Fruit fly (Drosophila melanogaster): ENCODE measurements around the gene bowl.
A peak's percentile ranks its signal among the peaks of the same experiment; 100 is the strongest.

Gene bowl

dm6 chr2L:3778157-3779060, 6.9 kb downstream of the bowl start (continued):
- TF ChIP-seq CG7357 (GFP tag; IDR thresholded peaks at IDR 0.05) (no peak), lov (optimal IDR thresholded peaks at IDR 0.05) (no peak), lov (GFP tag; IDR thresholded peaks at IDR 0.05) (0 out of 3 replicates have a peak, but pooled peaks have one; percentile 72), BtbVII (GFP tag; optimal IDR thresholded peaks at IDR 0.05) (no peak), sima (GFP tag; optimal IDR thresholded peaks at IDR 0.05) (no peak), CG6791 (GFP tag; IDR thresholded peaks at IDR 0.05; ENCODE audit: partially characterized antibody) (no peak), CG7786 (GFP tag; optimal IDR thresholded peaks at IDR 0.05) (no peak), CG1832 (GFP tag; optimal IDR thresholded peaks at IDR 0.05) (no peak), jigr1 (GFP tag; IDR thresholded peaks at IDR 0.05) (no peak), CG12104 (GFP tag; optimal IDR thresholded peaks at IDR 0.05) (no peak), dysf (GFP tag; IDR thresholded peaks at IDR 0.05) (peak; percentile 59), gt (GFP tag; IDR thresholded peaks at IDR 0.05) (no peak), bowl (GFP tag; IDR thresholded peaks at IDR 0.05) (peak; percentile 9; the same call in 1 of the 2 replicates)

- TF ChIP-seq CG11456 (GFP tag; IDR thresholded peaks at IDR 0.05) = 0 out of 3 replicates have a peak, but pooled peaks have one; percentile 25
- TF ChIP-seq mirr (GFP tag; optimal IDR thresholded peaks at IDR 0.05) = peak; percentile 82
- peak; percentile 31 for TF ChIP-seq CG12659 (GFP tag; optimal IDR thresholded peaks at IDR 0.05)
- TF ChIP-seq HmgD (GFP tag; optimal IDR thresholded peaks at IDR 0.05) = no peak
- no peak for TF ChIP-seq Ada2b (GFP tag; IDR thresholded peaks at IDR 0.05)
- TF ChIP-seq CG3281 (GFP tag; optimal IDR thresholded peaks at IDR 0.05) = peak; percentile 4
- peak; percentile 44 for TF ChIP-seq Vsx1 (GFP tag; optimal IDR thresholded peaks at IDR 0.05)
- peak; percentile 97 for TF ChIP-seq exex (tag; optimal IDR thresholded peaks at IDR 0.05)
- peak; percentile 45 for TF ChIP-seq CG12104 (GFP tag; optimal IDR thresholded peaks at IDR 0.05)
- no peak for TF ChIP-seq CG8290 (GFP tag; optimal IDR thresholded peaks at IDR 0.05)
- peak in 1 of 2 experiments; percentile 20 for TF ChIP-seq CG8290 (tag; optimal IDR thresholded peaks at IDR 0.05)
- TF ChIP-seq PHDP (tag; optimal IDR thresholded peaks at IDR 0.05) = peak; percentile 15
- TF ChIP-seq CG4854 (GFP tag; optimal IDR thresholded peaks at IDR 0.05) = no peak
- peak; percentile 94 for TF ChIP-seq D19B (GFP tag; optimal IDR thresholded peaks at IDR 0.05)
- no peak for TF ChIP-seq CG15601 (tag; optimal IDR thresholded peaks at IDR 0.05)
- no peak for TF ChIP-seq ato (GFP tag; IDR thresholded peaks at IDR 0.05; ENCODE audit: partially characterized antibody)
- TF ChIP-seq Tbp (GFP tag; optimal IDR thresholded peaks at IDR 0.05) = no peak
- TF ChIP-seq caup (GFP tag; optimal IDR thresholded peaks at IDR 0.05; ENCODE audit: severe bottlenecking) = peak; percentile 9
- TF ChIP-seq CG12071 (GFP tag; optimal IDR thresholded peaks at IDR 0.05) = peak; percentile 55
- TF ChIP-seq CG13287 (GFP tag; IDR thresholded peaks at IDR 0.05; ENCODE audit: partially characterized antibody) = no peak
- no peak for TF ChIP-seq CG16779 (GFP tag; IDR thresholded peaks at IDR 0.05)
- peak; percentile 63 for TF ChIP-seq CG9437 (GFP tag; optimal IDR thresholded peaks at IDR 0.05)
- peak; percentile 36 for TF ChIP-seq CG18262 (tag; optimal IDR thresholded peaks at IDR 0.05)
- TF ChIP-seq CG13296 (GFP tag; optimal IDR thresholded peaks at IDR 0.05) = peak; percentile 27
- TF ChIP-seq grau (tag; optimal IDR thresholded peaks at IDR 0.05) = peak; percentile 34
- TF ChIP-seq odd (GFP tag; optimal IDR thresholded peaks at IDR 0.05) = no peak
- no peak for TF ChIP-seq CG34376 (GFP tag; optimal IDR thresholded peaks at IDR 0.05)
- TF ChIP-seq B-H2 (GFP tag; optimal IDR thresholded peaks at IDR 0.05) = peak; percentile 56
- no peak for TF ChIP-seq CG18599 (GFP tag; optimal IDR thresholded peaks at IDR 0.05)
- TF ChIP-seq CG12299 (tag; optimal IDR thresholded peaks at IDR 0.05) = no peak
- TF ChIP-seq CG13775 (GFP tag; optimal IDR thresholded peaks at IDR 0.05) = peak; percentile 52
- TF ChIP-seq CG11504 (tag; optimal IDR thresholded peaks at IDR 0.05) = peak; percentile 38
- peak; percentile 33; the same call in 1 of the 3 replicates for TF ChIP-seq row (GFP tag; IDR thresholded peaks at IDR 0.05)
- peak; percentile 17 for TF ChIP-seq nmo (GFP tag; optimal IDR thresholded peaks at IDR 0.05)
- TF ChIP-seq Sox100B (GFP tag; optimal IDR thresholded peaks at IDR 0.05) = peak; percentile 33
These were observed 7.8 kb downstream of the bowl start for dm6 chr2L:3779143-3779788.

Data from whole organism, embryonic.